Worm (Caenorhabditis elegans) whole organism, L4 larva: ENCODE results near the gene Y73C8B.2.
A peak's percentile ranks its signal among the peaks of the same experiment; 100 is the strongest.

ENCODE experiments used
- D1046.2 ChIP-seq: fragments of 200-800 bp; sonication (Bioruptor generic); IDR thresholded peaks from 2 replicates; pipeline ENCODE4 v1.3.6; 2022; ENCODE audit warnings: missing genetic modification characterization, missing compliant biosample characterization
- F10B5.3 ChIP-seq: sonication (generic microtip); optimal IDR thresholded peaks from 2 replicates; lab custom pipeline; 2016; ENCODE audit warnings: mild to moderate bottlenecking, missing genetic modification characterization, missing compliant biosample characterization
- F44E2.7 ChIP-seq: fragments of 200-800 bp; sonication (Bioruptor generic); IDR thresholded peaks from 2 replicates; pipeline ENCODE4 v2.1.2; 2022; ENCODE audit warnings: missing genetic modification characterization, missing compliant biosample characterization
- Y48G9A.11 ChIP-seq: fragments of 200-800 bp; sonication (Bioruptor generic); IDR thresholded peaks from 2 replicates; pipeline ENCODE4 v1.3.6; 2022; ENCODE audit warnings: missing genetic modification reagents, missing genetic modification characterization, missing compliant biosample characterization
- Y75B8A.6 ChIP-seq: fragments of 200-800 bp; sonication (Bioruptor generic); IDR thresholded peaks from 2 replicates; pipeline ENCODE4 v1.3.6; 2022; ENCODE audit warnings: missing genetic modification reagents, missing genetic modification characterization, missing compliant biosample characterization
- ZK546.5 ChIP-seq, 2 experiments: sonication (generic microtip); optimal IDR thresholded peaks; 2 replicates each; lab custom pipeline; 2017; ENCODE audit warnings: missing biosample characterization in 2 of 2, missing genetic modification characterization in 2 of 2
- attf-4 ChIP-seq: sonication (generic microtip); optimal IDR thresholded peaks from 3 replicates; lab custom pipeline; 2017; ENCODE audit warnings: missing biosample characterization, missing genetic modification characterization
- ceh-20 ChIP-seq: fragments of 200-800 bp; sonication (Bioruptor generic); IDR thresholded peaks from 2 replicates; pipeline ENCODE4 v1.3.6; 2022; ENCODE audit warnings: missing genetic modification reagents, missing genetic modification characterization, missing compliant biosample characterization
- ceh-28 ChIP-seq: fragments of 150-350 bp; optimal IDR thresholded peaks from 2 replicates; lab custom pipeline; 2014; ENCODE audit warnings: missing biosample characterization, missing genetic modification reagents, missing genetic modification characterization
- ceh-44 ChIP-seq: fragments of 200-800 bp; sonication (Bioruptor generic); IDR thresholded peaks from 2 replicates; pipeline ENCODE4 v1.3.6; 2022; ENCODE audit warnings: missing genetic modification reagents, missing genetic modification characterization, missing compliant biosample characterization
- ceh-62 ChIP-seq: sonication (generic microtip); optimal IDR thresholded peaks from 2 replicates; lab custom pipeline; 2017; ENCODE audit warnings: missing biosample characterization, missing genetic modification characterization
- dmd-8 ChIP-seq: fragments of 200-800 bp; sonication (Bioruptor generic); IDR thresholded peaks from 2 replicates; pipeline ENCODE4 v1.3.6; 2022; ENCODE audit warnings: missing genetic modification characterization, missing compliant biosample characterization
- dmd-9 ChIP-seq: fragments of 200-800 bp; sonication (Bioruptor generic); IDR thresholded peaks from 2 replicates; pipeline ENCODE4 v1.3.6; 2022; ENCODE audit warnings: missing genetic modification reagents, missing genetic modification characterization, missing compliant biosample characterization
- dve-1 ChIP-seq: sonication (generic microtip); optimal IDR thresholded peaks from 2 replicates; lab custom pipeline; 2017; ENCODE audit warnings: antibody characterized with exemption, mild to moderate bottlenecking, missing genetic modification characterization, missing compliant biosample characterization; ENCODE audit not compliant: insufficient read depth
- egl-27 ChIP-seq: sonication (generic microtip); optimal IDR thresholded peaks from 3 replicates; lab custom pipeline; 2017; ENCODE audit warnings: missing biosample characterization, missing genetic modification reagents, missing genetic modification characterization
- hif-1 ChIP-seq, 2 experiments: sonication (generic microtip); optimal IDR thresholded peaks; 2 replicates each; lab custom pipeline; 2016 to 2017; ENCODE audit warnings: missing compliant biosample characterization in 2 of 2, missing genetic modification characterization in 2 of 2, missing genetic modification reagents in 2 of 2, missing genotype in 2 of 2, mild to moderate bottlenecking in 1 of 2
- jun-1 ChIP-seq: fragments of 150-350 bp; optimal IDR thresholded peaks from 2 replicates; lab custom pipeline; 2014; ENCODE audit warnings: missing biosample characterization, missing genetic modification reagents, missing genetic modification characterization
- lin-1 ChIP-seq: fragments of 200-800 bp; sonication (Bioruptor generic); IDR thresholded peaks from 2 replicates; pipeline ENCODE4 v1.3.6; 2022; ENCODE audit warnings: missing genetic modification reagents, missing genetic modification characterization, missing compliant biosample characterization
- lin-29 ChIP-seq: fragments of 200-800 bp; sonication (Bioruptor generic); IDR thresholded peaks from 2 replicates; pipeline ENCODE4 v1.3.6; 2022; ENCODE audit warnings: missing genetic modification reagents, missing genetic modification characterization, missing compliant biosample characterization
- lin-38 ChIP-seq: fragments of 200-800 bp; sonication (Bioruptor generic); IDR thresholded peaks from 2 replicates; pipeline ENCODE4 v1.3.6; 2022; ENCODE audit warnings: missing genetic modification reagents, missing genetic modification characterization, missing compliant biosample characterization
- lin-39 ChIP-seq: fragments of 150-350 bp; optimal IDR thresholded peaks from 2 replicates; lab custom pipeline; 2014; ENCODE audit warnings: missing biosample characterization, missing genetic modification reagents, missing genetic modification characterization
- lsy-2 ChIP-seq, 2 experiments: fragments of 150-350 bp in 1 of 2; sonication (generic microtip) in 1 of 2; optimal IDR thresholded peaks; 2 replicates each; lab custom pipeline; 2014 to 2017; ENCODE audit warnings: missing biosample characterization in 2 of 2, missing genetic modification characterization in 2 of 2
- mdl-1 ChIP-seq, 2 experiments: fragments of 150-350 bp in 1 of 2; sonication (generic microtip) in 1 of 2; optimal IDR thresholded peaks; 2 replicates each; lab custom pipeline; 2014 to 2017; ENCODE audit warnings: missing biosample characterization in 2 of 2, missing genetic modification characterization in 2 of 2
- nhr-237 ChIP-seq: sonication (generic microtip); optimal IDR thresholded peaks from 2 replicates; lab custom pipeline; 2017; ENCODE audit warnings: missing biosample characterization, missing genetic modification characterization
- nhr-28 ChIP-seq: fragments of 150-350 bp; optimal IDR thresholded peaks from 2 replicates; lab custom pipeline; 2014; ENCODE audit warnings: missing biosample characterization, missing genetic modification characterization
- nhr-41 ChIP-seq: fragments of 200-800 bp; sonication (Bioruptor generic); IDR thresholded peaks from 2 replicates; pipeline ENCODE4 v1.3.6; 2022; ENCODE audit warnings: missing genetic modification reagents, missing genetic modification characterization, missing compliant biosample characterization
- pha-4 ChIP-seq, 2 experiments: fragments of 150-350 bp in 1 of 2; fragments of 200-800 bp in 1 of 2; sonication (Bioruptor generic) in 1 of 2; IDR thresholded peaks in 1 of 2; optimal IDR thresholded peaks in 1 of 2; 2 replicates each; pipeline versions ENCODE4 v1.3.6 to Lab custom; 2014 to 2022; ENCODE audit warnings: missing genetic modification characterization in 2 of 2, missing genetic modification reagents in 2 of 2, missing biosample characterization in 1 of 2, missing compliant biosample characterization in 1 of 2
- saeg-2 ChIP-seq: fragments of 200-800 bp; sonication (Bioruptor generic); IDR thresholded peaks from 2 replicates; pipeline ENCODE4 v1.3.6; 2022; ENCODE audit warnings: missing genetic modification reagents, missing genetic modification characterization, missing compliant biosample characterization
- set-16 ChIP-seq: fragments of 200-800 bp; sonication (Bioruptor generic); IDR thresholded peaks from 2 replicates; pipeline ENCODE4 v1.3.6; 2022; ENCODE audit warnings: missing genetic modification reagents, missing genetic modification characterization, missing compliant biosample characterization
- snpc-4 ChIP-seq: fragments of 150-350 bp; optimal IDR thresholded peaks from 2 replicates; lab custom pipeline; 2014; ENCODE audit warnings: missing biosample characterization, missing genetic modification characterization
- spr-3 ChIP-seq: fragments of 200-800 bp; sonication (Bioruptor generic); optimal IDR thresholded peaks from 2 replicates; lab custom pipeline; 2018; ENCODE audit warnings: mild to moderate bottlenecking, missing genetic modification characterization, missing compliant biosample characterization
- unc-39 ChIP-seq: sonication (generic microtip); optimal IDR thresholded peaks from 2 replicates; lab custom pipeline; 2017; ENCODE audit warnings: missing biosample characterization, missing genetic modification characterization
- zag-1 ChIP-seq: fragments of 150-350 bp; optimal IDR thresholded peaks from 2 replicates; lab custom pipeline; 2014; ENCODE audit warnings: missing biosample characterization, missing genetic modification characterization
- zip-2 ChIP-seq: fragments of 150-350 bp; optimal IDR thresholded peaks from 2 replicates; lab custom pipeline; 2014; ENCODE audit warnings: missing biosample characterization, missing genetic modification characterization

The Y73C8B.2 gene

ce11 chrV:3185855-3186254 is 8.9 kb downstream of the Y73C8B.2 start:
- TF ChIP-seq unc-39 (tag; lab: Kevin White, UChicago) (no peak), set-16 (GFP tag; lab: Robert Waterston, UW) (peak; percentile 71), lin-1 (GFP tag; lab: Robert Waterston, UW) (no peak), pha-4 (GFP tag; IDR thresholded peaks at IDR 0.05; lab: Robert Waterston, UW) (peak; percentile 31; the same call in 1 of the 2 replicates), pha-4 (tag; optimal IDR thresholded peaks at IDR 0.05; lab: Kevin White, UChicago) (no peak), jun-1 (tag; lab: Kevin White, UChicago) (no peak), lin-39 (no peak), dmd-8 (GFP tag; lab: Robert Waterston, UW) (no peak), snpc-4 (tag; lab: Kevin White, UChicago) (no peak), ceh-44 (no peak), saeg-2 (GFP tag; lab: Robert Waterston, UW) (no peak), F44E2.7 (no peak), zag-1 (tag; lab: Kevin White, UChicago) (no peak), egl-27 (no peak)

- TF ChIP-seq lsy-2 (tag; optimal IDR thresholded peaks at IDR 0.05; lab: Kevin White, UChicago) (no peak), Y48G9A.11 (GFP tag; lab: Robert Waterston, UW) (no peak), nhr-237 (no peak), unc-39 (tag; lab: Kevin White, UChicago) (no peak), attf-4 (tag; lab: Kevin White, UChicago) (no peak), ZK546.5 (tag; optimal IDR thresholded peaks at IDR 0.05; lab: Kevin White, UChicago) (no peak), dmd-9 (GFP tag; lab: Robert Waterston, UW) (no peak), nhr-28 (tag; lab: Kevin White, UChicago) (no peak), D1046.2 (no peak), mdl-1 (tag; optimal IDR thresholded peaks at IDR 0.05; lab: Kevin White, UChicago) (no peak), lin-38 (GFP tag; lab: Robert Waterston, UW) (no peak), ceh-62 (tag; lab: Kevin White, UChicago) (no peak), F10B5.3 (no peak), zip-2 (no peak), hif-1 (tag; optimal IDR thresholded peaks at IDR 0.05; lab: Kevin White, UChicago) (no peak), lin-29 (no peak), spr-3 (no peak), Y75B8A.6 (GFP tag; lab: Robert Waterston, UW) (no peak), set-16 (GFP tag; lab: Robert Waterston, UW) (no peak), nhr-41 (GFP tag; lab: Robert Waterston, UW) (no peak)
Measured at ce11 chrV:3176161-3176560, 18.6 kb downstream of the Y73C8B.2 start, which contains the start of gene srab-8. TSS of gene srab-8 (plus strand) at chrV:3176461.

- TF ChIP-seq ceh-28 (tag; lab: Kevin White, UChicago) (peak; percentile 86), set-16 (GFP tag; lab: Robert Waterston, UW) (no peak)
Measured at ce11 chrV:3171625-3172024, 23.2 kb downstream of the Y73C8B.2 start.

- TF ChIP-seq nhr-41 (GFP tag; lab: Robert Waterston, UW), result no peak
Measured at ce11 chrV:3169838-3170237, 25.0 kb downstream of the Y73C8B.2 start, which contains the start of gene srbc-6. TSS of gene srbc-6 (plus strand) at chrV:3170138.

- no peak for TF ChIP-seq Y48G9A.11 (GFP tag; lab: Robert Waterston, UW)
- no peak for TF ChIP-seq ceh-44
- no peak for TF ChIP-seq dve-1 (tag; lab: Kevin White, UChicago)
- no peak for TF ChIP-seq Y75B8A.6 (GFP tag; lab: Robert Waterston, UW)
- TF ChIP-seq dmd-8 (GFP tag; lab: Robert Waterston, UW), result no peak
- no peak for TF ChIP-seq ceh-20 (GFP tag; lab: Robert Waterston, UW)
Measured at ce11 chrV:3168650-3169049, 26.2 kb downstream of the Y73C8B.2 start, which contains the start of gene C36C5.15. TSS of gene C36C5.15 (minus strand) at chrV:3168750.
